Worm (Caenorhabditis elegans) whole organism, L1 larva: ENCODE measurements around the gene srh-87.

Experiments used
- ama-1 ChIP-seq: fragments of 150-350 bp; optimal IDR thresholded peaks from 2 replicates; lab custom pipeline; 2014
- nhr-12 ChIP-seq: sonication (generic microtip); optimal IDR thresholded peaks from 2 replicates; lab custom pipeline; 2017; ENCODE audit warnings: missing biosample characterization, missing genetic modification characterization
- pag-3 ChIP-seq: sonication (generic microtip); optimal IDR thresholded peaks from 2 replicates; lab custom pipeline; 2017; ENCODE audit warnings: missing genetic modification characterization, mild to moderate bottlenecking, missing compliant biosample characterization, antibody characterized with exemption, borderline replicate concordance; ENCODE audit not compliant: insufficient read depth
- skn-1 ChIP-seq: fragments of 150-350 bp; optimal IDR thresholded peaks from 2 replicates; lab custom pipeline; 2014; ENCODE audit warnings: missing biosample characterization, missing genetic modification characterization

DNA sequence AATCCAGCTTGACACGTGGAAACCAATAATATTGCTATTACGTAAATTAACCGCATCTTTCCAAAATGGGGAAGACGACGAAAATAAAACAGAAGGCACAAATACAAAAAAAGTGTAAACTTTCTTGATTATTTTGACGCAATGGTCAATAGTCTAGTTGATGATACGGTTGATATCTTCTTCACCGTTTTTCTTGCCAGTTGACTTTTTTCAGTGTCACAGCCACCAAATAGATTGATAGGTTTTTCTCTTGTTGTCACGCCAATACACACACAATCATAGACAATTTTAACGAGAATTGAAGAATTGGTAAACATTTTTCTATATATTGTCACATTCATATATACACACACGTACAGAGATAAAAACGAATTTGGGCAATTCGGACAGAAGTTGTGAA, 36.0 kb downstream of the srh-87 start, which contains the start of gene zmp-3:
- no peak for TF ChIP-seq pag-3 (tag; lab: Kevin White, UChicago)
- TF ChIP-seq nhr-12 = no peak
- TF ChIP-seq ama-1 (lab: Kevin White, UChicago) = no peak
- TF ChIP-seq skn-1 (tag; lab: Kevin White, UChicago) = no peak
